Worm (Caenorhabditis elegans) whole organism, L2 larva: ENCODE measurements around the gene nkb-3.
A peak's percentile ranks its signal among the peaks of the same experiment; 100 is the strongest.

Experiments
- C34F6.9 ChIP-seq: fragments of 150-350 bp; optimal IDR thresholded peaks from 2 replicates; lab custom pipeline; 2014; ENCODE audit warnings: missing biosample characterization, missing genetic modification characterization
- F13H6.1 ChIP-seq: sonication (generic microtip); optimal IDR thresholded peaks from 2 replicates; lab custom pipeline; 2016; ENCODE audit warnings: missing genetic modification characterization, missing compliant biosample characterization
- R02D3.7 ChIP-seq: fragments of 150-350 bp; optimal IDR thresholded peaks from 2 replicates; lab custom pipeline; 2014; ENCODE audit warnings: missing biosample characterization, missing genetic modification characterization
- Y55F3AM.14 ChIP-seq: fragments of 200-800 bp; sonication (Bioruptor generic); optimal IDR thresholded peaks from 2 replicates; lab custom pipeline; 2018; ENCODE audit warnings: mild to moderate bottlenecking, missing genetic modification characterization, missing compliant biosample characterization
- alr-1 ChIP-seq: fragments of 150-350 bp; optimal IDR thresholded peaks from 2 replicates; lab custom pipeline; 2014; ENCODE audit warnings: missing biosample characterization, missing genetic modification characterization
- aly-2 ChIP-seq: fragments of 150-350 bp; optimal IDR thresholded peaks from 2 replicates; lab custom pipeline; 2014; ENCODE audit warnings: missing biosample characterization, missing genetic modification characterization
- ama-1 ChIP-seq: fragments of 150-350 bp; optimal IDR thresholded peaks from 2 replicates; lab custom pipeline; 2018; ENCODE audit warnings: inconsistent platforms
- blmp-1 ChIP-seq: sonication (generic microtip); optimal IDR thresholded peaks from 2 replicates; lab custom pipeline; 2017; ENCODE audit warnings: missing genetic modification characterization, mild to moderate bottlenecking, missing compliant biosample characterization, antibody characterized with exemption, moderate library complexity; ENCODE audit not compliant: insufficient read depth
- ceh-82 ChIP-seq: fragments of 150-350 bp; optimal IDR thresholded peaks from 2 replicates; lab custom pipeline; 2014; ENCODE audit warnings: missing biosample characterization, missing genetic modification characterization
- dmd-4 ChIP-seq: sonication (generic microtip); optimal IDR thresholded peaks from 2 replicates; lab custom pipeline; 2017; ENCODE audit warnings: missing biosample characterization, missing genetic modification characterization
- egl-27 ChIP-seq: sonication (generic microtip); optimal IDR thresholded peaks from 3 replicates; lab custom pipeline; 2017; ENCODE audit warnings: missing biosample characterization, missing genetic modification reagents, missing genetic modification characterization
- elt-1 ChIP-seq: fragments of 150-350 bp; optimal IDR thresholded peaks from 2 replicates; lab custom pipeline; 2014; ENCODE audit warnings: missing biosample characterization, missing genetic modification characterization
- elt-3 ChIP-seq: sonication (generic microtip); optimal IDR thresholded peaks from 2 replicates; lab custom pipeline; 2017; ENCODE audit warnings: missing biosample characterization, missing genetic modification characterization
- gmeb-1 ChIP-seq: fragments of 150-350 bp; optimal IDR thresholded peaks from 2 replicates; lab custom pipeline; 2014; ENCODE audit warnings: missing biosample characterization, missing genetic modification characterization
- lin-13 ChIP-seq: fragments of 150-350 bp; optimal IDR thresholded peaks from 2 replicates; lab custom pipeline; 2014; ENCODE audit warnings: missing biosample characterization, missing genetic modification reagents, missing genetic modification characterization
- lin-39 ChIP-seq: fragments of 150-350 bp; optimal IDR thresholded peaks from 2 replicates; lab custom pipeline; 2014; ENCODE audit warnings: missing biosample characterization, missing genetic modification reagents, missing genetic modification characterization
- lsy-2 ChIP-seq, 2 experiments: fragments of 150-350 bp in 1 of 2; sonication (generic microtip) in 1 of 2; optimal IDR thresholded peaks; 2 replicates each; lab custom pipeline; 2014 to 2017; ENCODE audit warnings: missing biosample characterization in 2 of 2, missing genetic modification characterization in 2 of 2
- mab-5 ChIP-seq: fragments of 150-350 bp; optimal IDR thresholded peaks from 2 replicates; lab custom pipeline; 2014; ENCODE audit warnings: missing biosample characterization, missing genetic modification characterization
- mdl-1 ChIP-seq, 2 experiments: fragments of 150-350 bp in 1 of 2; sonication (generic microtip) in 1 of 2; optimal IDR thresholded peaks; 2 replicates each; lab custom pipeline; 2017; ENCODE audit warnings: missing biosample characterization in 2 of 2, missing genetic modification characterization in 2 of 2
- nhr-10 ChIP-seq: sonication (generic microtip); optimal IDR thresholded peaks from 2 replicates; lab custom pipeline; 2017; ENCODE audit warnings: missing biosample characterization, missing genetic modification characterization
- nhr-12 ChIP-seq: fragments of 150-350 bp; optimal IDR thresholded peaks from 2 replicates; lab custom pipeline; 2014; ENCODE audit warnings: missing biosample characterization, missing genetic modification characterization
- nhr-129 ChIP-seq: fragments of 150-350 bp; optimal IDR thresholded peaks from 2 replicates; lab custom pipeline; 2014; ENCODE audit warnings: missing biosample characterization, missing genetic modification characterization
- nhr-23 ChIP-seq: fragments of 150-350 bp; optimal IDR thresholded peaks from 2 replicates; lab custom pipeline; 2014; ENCODE audit warnings: missing biosample characterization, missing genetic modification reagents, missing genetic modification characterization
- nhr-237 ChIP-seq: fragments of 150-350 bp; optimal IDR thresholded peaks from 2 replicates; lab custom pipeline; 2014; ENCODE audit warnings: missing biosample characterization, missing genetic modification characterization
- nhr-77 ChIP-seq: fragments of 150-350 bp; optimal IDR thresholded peaks from 2 replicates; lab custom pipeline; 2014; ENCODE audit warnings: missing biosample characterization, missing genetic modification characterization
- sem-4 ChIP-seq: fragments of 150-350 bp; optimal IDR thresholded peaks from 2 replicates; lab custom pipeline; 2014; ENCODE audit warnings: missing biosample characterization, missing genetic modification reagents, missing genetic modification characterization
- skn-1 ChIP-seq: sonication (generic microtip); optimal IDR thresholded peaks from 2 replicates; lab custom pipeline; 2017; ENCODE audit warnings: missing biosample characterization, missing genetic modification characterization
- sma-3 ChIP-seq: sonication (generic microtip); optimal IDR thresholded peaks from 2 replicates; lab custom pipeline; 2016; ENCODE audit warnings: missing genetic modification reagents, missing genetic modification characterization, missing compliant biosample characterization
- sma-9 ChIP-seq, 2 experiments: fragments of 150-350 bp in 1 of 2; sonication (generic microtip) in 1 of 2; optimal IDR thresholded peaks; 2 replicates each; lab custom pipeline; 2014 to 2016; ENCODE audit warnings: missing genetic modification characterization in 2 of 2, mild to moderate bottlenecking in 1 of 2, missing biosample characterization in 1 of 2, missing compliant biosample characterization in 1 of 2, missing genetic modification reagents in 1 of 2, moderate library complexity in 1 of 2
- snpc-4 ChIP-seq: fragments of 150-350 bp; optimal IDR thresholded peaks from 2 replicates; lab custom pipeline; 2014; ENCODE audit warnings: missing biosample characterization, missing genetic modification characterization
- unc-55 ChIP-seq: fragments of 150-350 bp; sonication (generic microtip); optimal IDR thresholded peaks from 3 replicates; lab custom pipeline; 2014; ENCODE audit warnings: missing biosample characterization, missing genetic modification reagents, missing genetic modification characterization
- unc-62 ChIP-seq: fragments of 150-350 bp; optimal IDR thresholded peaks from 2 replicates; lab custom pipeline; 2014; ENCODE audit warnings: missing biosample characterization, missing genetic modification reagents, missing genetic modification characterization
- zag-1 ChIP-seq: fragments of 150-350 bp; optimal IDR thresholded peaks from 2 replicates; lab custom pipeline; 2014; ENCODE audit warnings: missing biosample characterization, missing genetic modification characterization
- ztf-1 ChIP-seq: fragments of 200-800 bp; sonication (Bioruptor generic); conservative IDR thresholded peaks from 2 replicates; pipeline ENCODE4 v1.3.6; 2022; ENCODE audit warnings: missing genetic modification characterization, missing compliant biosample characterization
- ztf-11 ChIP-seq: sonication (generic microtip); optimal IDR thresholded peaks from 2 replicates; lab custom pipeline; 2017; ENCODE audit warnings: missing biosample characterization, missing genetic modification characterization
- ztf-4 ChIP-seq: fragments of 150-350 bp; optimal IDR thresholded peaks from 2 replicates; lab custom pipeline; 2014; ENCODE audit warnings: missing biosample characterization, missing genetic modification characterization

nkb-3 gene

DNA sequence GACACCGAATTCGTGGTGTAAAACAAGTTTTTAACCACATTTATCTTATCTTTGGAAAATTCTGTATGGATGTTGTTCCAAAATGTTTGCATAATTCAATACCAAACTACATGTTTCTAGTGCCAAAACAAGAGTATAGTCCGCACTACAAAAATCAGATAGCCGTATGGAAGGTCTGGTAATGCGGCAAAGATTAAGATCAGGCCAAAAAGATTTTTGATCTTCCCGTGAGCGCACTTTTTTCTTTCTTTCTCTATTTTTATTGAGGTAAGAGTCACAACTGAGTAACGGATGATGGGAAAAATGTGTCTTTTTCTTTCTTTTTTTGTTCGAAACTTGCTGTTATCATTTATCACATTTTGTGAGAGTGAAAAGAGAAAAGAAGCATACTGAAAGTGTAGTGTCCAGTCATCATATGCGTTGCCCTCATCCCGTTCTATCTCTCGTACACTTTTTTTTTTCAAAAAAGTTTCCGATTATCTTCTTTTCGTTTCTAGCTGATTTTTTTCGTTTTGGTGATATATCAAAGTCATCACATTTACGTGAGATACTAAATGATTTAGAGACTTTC, 25.7 kb downstream of the nkb-3 start (continued):
- TF ChIP-seq elt-1 (peak; percentile 51), sma-9 (GFP tag; optimal IDR thresholded peaks at IDR 0.05; lab: Kevin White, UChicago) (peak; percentile 72), sma-9 (tag; optimal IDR thresholded peaks at IDR 0.05; lab: Kevin White, UChicago) (no peak), dmd-4 (tag; lab: Kevin White, UChicago) (no peak), ceh-82 (tag; lab: Kevin White, UChicago) (no peak), lsy-2 (tag; optimal IDR thresholded peaks at IDR 0.05; lab: Kevin White, UChicago) (peak in 1 of 2 experiments; percentile 14), skn-1 (no peak), lin-13 (GFP tag; lab: Kevin White, UChicago) (no peak), zag-1 (tag; lab: Kevin White, UChicago) (no peak), sem-4 (tag; lab: Kevin White, UChicago) (no peak), F13H6.1 (peak; percentile 67), nhr-12 (tag; lab: Kevin White, UChicago) (no peak), alr-1 (tag; lab: Kevin White, UChicago) (no peak), ama-1 (no peak), snpc-4 (tag; lab: Kevin White, UChicago) (no peak), gmeb-1 (tag; lab: Kevin White, UChicago) (peak; percentile 2), mdl-1 (tag; optimal IDR thresholded peaks at IDR 0.05; lab: Kevin White, UChicago) (no peak), nhr-237 (tag; lab: Kevin White, UChicago) (no peak), mab-5 (tag; lab: Kevin White, UChicago) (peak; percentile 9), ztf-4 (tag; lab: Kevin White, UChicago) (no peak), ztf-1 (GFP tag; lab: Robert Waterston, UW) (no peak), nhr-10 (no peak), aly-2 (tag; lab: Kevin White, UChicago) (no peak)
- TF ChIP-seq, all 48 proteins: peak for 16

DNA sequence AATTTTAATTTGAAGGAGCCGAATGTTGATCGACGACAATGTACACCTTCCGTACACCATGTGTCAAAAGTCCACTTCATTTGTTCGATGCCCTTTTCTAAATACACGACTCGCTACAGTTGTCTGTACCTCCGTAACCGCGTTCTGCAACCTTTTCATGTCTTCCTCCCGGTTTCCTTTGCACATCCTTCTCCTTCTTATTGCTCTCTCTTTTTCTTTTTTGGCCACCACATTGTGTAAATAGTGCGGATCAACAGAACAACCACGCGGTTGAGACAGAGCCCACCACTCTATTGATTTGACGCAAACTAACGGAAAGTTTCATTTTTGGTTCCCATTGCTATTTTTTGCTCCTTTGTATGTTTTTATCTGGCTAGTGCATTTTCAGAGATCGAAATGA, 27.0 kb downstream of the nkb-3 start:
- TF ChIP-seq ztf-1 (GFP tag; lab: Robert Waterston, UW) (no peak), nhr-129 (tag; lab: Kevin White, UChicago) (peak; percentile 36), dmd-4 (tag; lab: Kevin White, UChicago) (no peak), sem-4 (tag; lab: Kevin White, UChicago) (no peak), ztf-4 (tag; lab: Kevin White, UChicago) (no peak), ama-1 (no peak), F13H6.1 (peak; percentile 38)

DNA sequence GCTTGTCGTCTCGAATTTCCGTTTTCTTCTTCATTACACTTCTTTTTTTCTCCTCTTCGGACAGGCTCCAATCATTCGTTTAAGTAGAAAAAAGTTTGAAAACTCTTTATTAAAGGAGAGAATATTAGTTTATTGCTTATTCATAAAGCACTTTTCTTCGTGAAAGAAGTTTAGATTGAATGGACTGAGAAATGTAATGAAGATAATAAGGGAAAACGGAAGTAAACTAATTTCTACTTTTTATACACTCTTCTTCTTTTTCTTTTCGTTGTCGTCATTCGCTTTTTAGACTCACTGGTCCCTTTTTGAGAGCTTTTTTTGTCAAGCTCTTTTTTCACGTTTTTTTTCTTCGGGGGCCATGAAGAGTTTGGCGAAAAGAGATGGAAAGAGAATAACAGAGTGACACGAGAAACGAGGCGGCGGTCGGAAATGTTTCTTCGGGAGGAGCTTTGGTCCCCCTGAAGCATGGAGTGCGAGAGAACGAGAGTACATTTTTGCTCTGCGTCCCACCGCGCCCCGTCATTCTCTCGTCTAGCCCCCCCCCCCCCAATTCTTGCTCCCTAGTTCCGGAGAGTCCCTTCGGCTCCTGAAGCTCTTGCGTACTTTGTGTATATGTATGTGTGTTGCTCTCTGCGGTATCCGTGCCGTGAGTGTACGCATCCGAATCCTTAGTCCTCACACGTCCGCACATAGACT, 31.1 kb downstream of the nkb-3 start:
- TF ChIP-seq egl-27 (tag; lab: Kevin White, UChicago) (no peak), lsy-2 (tag; optimal IDR thresholded peaks at IDR 0.05; lab: Kevin White, UChicago) (peak in 1 of 2 experiments; percentile 55), Y55F3AM.14 (GFP tag; lab: Kevin White, UChicago) (peak; percentile 83), lin-39 (no peak), nhr-23 (tag; lab: Kevin White, UChicago) (no peak), elt-3 (no peak), F13H6.1 (peak; percentile 40), ztf-11 (no peak), mdl-1 (tag; optimal IDR thresholded peaks at IDR 0.05; lab: Kevin White, UChicago) (peak; percentile 53 to 82), sma-9 (GFP tag; optimal IDR thresholded peaks at IDR 0.05; lab: Kevin White, UChicago) (peak; percentile 75), sma-9 (tag; optimal IDR thresholded peaks at IDR 0.05; lab: Kevin White, UChicago) (no peak), dmd-4 (tag; lab: Kevin White, UChicago) (no peak), lin-13 (GFP tag; lab: Kevin White, UChicago) (peak; percentile 12), blmp-1 (no peak), R02D3.7 (no peak), nhr-77 (tag; lab: Kevin White, UChicago) (no peak), unc-62 (GFP tag; lab: Kevin White, UChicago) (no peak), aly-2 (tag; lab: Kevin White, UChicago) (no peak), mab-5 (tag; lab: Kevin White, UChicago) (no peak), unc-55 (peak; percentile 27), ceh-82 (tag; lab: Kevin White, UChicago) (no peak), nhr-129 (tag; lab: Kevin White, UChicago) (peak; percentile 9), sma-3 (no peak), snpc-4 (tag; lab: Kevin White, UChicago) (no peak), nhr-12 (tag; lab: Kevin White, UChicago) (no peak), sem-4 (tag; lab: Kevin White, UChicago) (peak; percentile 47), C34F6.9 (tag; lab: Kevin White, UChicago) (peak; percentile 71), ztf-4 (tag; lab: Kevin White, UChicago) (peak; percentile 21), zag-1 (tag; lab: Kevin White, UChicago) (peak; percentile 37)
